Worm (Caenorhabditis elegans): ENCODE data around the gene H25K10.2.

DNA sequence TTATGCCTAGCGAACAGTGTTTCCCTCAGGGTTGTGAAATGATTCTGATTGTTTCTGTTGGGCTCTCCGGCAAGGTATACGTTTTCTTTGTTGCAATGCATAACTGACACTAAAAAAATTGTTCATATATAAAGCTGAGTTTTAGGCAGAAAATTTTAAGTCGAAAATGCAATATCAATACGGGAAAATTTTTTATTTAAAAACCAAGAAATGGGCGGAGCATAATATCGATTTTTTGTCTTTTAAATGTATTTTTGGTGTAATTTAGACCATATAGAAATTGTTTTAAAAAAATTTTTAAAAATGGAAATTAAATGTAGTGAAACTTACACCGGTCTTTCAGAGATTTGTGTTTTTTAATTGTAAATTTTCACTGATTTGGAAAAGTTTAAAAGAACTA is 26.3 kb downstream of the H25K10.2 start, which contains the start of gene Y105C5B.1413:
- no peak for TF ChIP-seq unc-62 (GFP tag; optimal IDR thresholded peaks at IDR 0.05)
- no peak for TF ChIP-seq ceh-82 (tag; optimal IDR thresholded peaks at IDR 0.05)
- no peak for TF ChIP-seq snpc-4 (tag; optimal IDR thresholded peaks at IDR 0.05)
- no peak for TF ChIP-seq unc-39 (tag; optimal IDR thresholded peaks at IDR 0.05)
- no peak for TF ChIP-seq fkh-10 (GFP tag; optimal IDR thresholded peaks at IDR 0.05)
- TF ChIP-seq daf-12 (tag; optimal IDR thresholded peaks at IDR 0.05), result no peak
- TF ChIP-seq nhr-237 (tag; optimal IDR thresholded peaks at IDR 0.05), result no peak
